Fruit fly (Drosophila melanogaster) whole organism, embryonic: ENCODE measurements around the gene CG16959.

Experiments used
- CG34422 ChIP-seq: fragments of 200-800 bp; sonication (Bioruptor generic); IDR thresholded peaks from 3 replicates; pipeline ENCODE4 v1.3.6; 2022; ENCODE audit warnings: missing biosample characterization, missing genetic modification characterization
- CG4617 ChIP-seq: fragments of 200-800 bp; sonication (Bioruptor generic); optimal IDR thresholded peaks from 3 replicates; lab custom pipeline; 2016; ENCODE audit warnings: missing biosample characterization, missing genetic modification characterization, borderline replicate concordance
- Hr78 ChIP-seq, 2 experiments: fragments of 200-800 bp in 1 of 2; fragments of >200 bp in 1 of 2; sonication (Bioruptor generic) in 1 of 2; optimal IDR thresholded peaks; 2 replicates each; lab custom pipeline; 2017 to 2019; ENCODE audit warnings: missing biosample characterization in 2 of 2, missing genetic modification characterization in 2 of 2, mild to moderate bottlenecking in 1 of 2, moderate library complexity in 1 of 2
- her ChIP-seq: fragments of 200-800 bp; sonication (Bioruptor generic); optimal IDR thresholded peaks from 2 replicates; lab custom pipeline; 2016; ENCODE audit warnings: missing biosample characterization, missing genetic modification characterization

DNA sequence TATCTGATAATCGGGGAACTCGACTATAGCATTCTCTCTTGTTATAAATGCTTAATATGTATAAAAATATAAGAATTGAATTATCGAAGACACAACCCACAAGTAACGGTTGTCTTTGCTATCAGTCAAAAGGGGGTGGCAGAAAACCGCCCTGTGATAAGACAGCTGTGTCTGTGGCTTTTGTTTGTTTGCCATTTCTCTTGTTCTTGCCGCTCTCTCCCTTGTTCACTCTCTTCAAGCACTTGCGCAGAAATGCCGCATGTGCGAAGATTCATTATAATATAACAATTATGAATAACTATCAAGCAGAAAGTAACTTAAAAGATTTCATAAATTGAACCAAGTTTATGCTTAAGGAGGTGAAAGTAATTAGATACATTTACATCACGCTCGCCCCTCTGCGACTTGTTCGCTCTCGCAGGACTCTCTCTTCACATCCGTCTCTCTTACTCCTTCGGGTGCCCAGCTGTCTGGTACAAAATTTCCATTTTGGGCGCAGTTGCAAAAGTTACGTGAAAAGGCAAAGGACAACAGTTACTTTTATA lies 21.6 kb upstream of the CG16959 start, which contains the start of gene FucTA:
- TF ChIP-seq CG34422 (GFP tag; lab: Robert Waterston, UW) (no peak), her (GFP tag; lab: Kevin White, UChicago) (no peak), Hr78 (GFP tag; optimal IDR thresholded peaks at IDR 0.05; lab: Kevin White, UChicago) (no peak), CG4617 (GFP tag; lab: Kevin White, UChicago) (no peak)
